Worm (Caenorhabditis elegans) whole organism, midembryonic: ENCODE measurements around the gene lrx-1.

Experiments used
- T22C8.4 ChIP-seq: fragments of 200-800 bp; sonication (Bioruptor generic); IDR thresholded peaks from 2 replicates; pipeline ENCODE4 v1.3.6; 2022; ENCODE audit warnings: missing genetic modification characterization, missing compliant biosample characterization
- cog-1 ChIP-seq: sonication (generic microtip); optimal IDR thresholded peaks from 2 replicates; lab custom pipeline; 2016; ENCODE audit warnings: missing genetic modification characterization, missing compliant biosample characterization
- flt-1 ChIP-seq: fragments of 200-800 bp; sonication (Bioruptor generic); IDR thresholded peaks from 2 replicates; pipeline ENCODE4 v1.3.6; 2022; ENCODE audit warnings: missing genetic modification characterization, missing compliant biosample characterization
- klf-2 ChIP-seq: fragments of 200-800 bp; sonication (Bioruptor generic); conservative IDR thresholded peaks from 2 replicates; pipeline ENCODE4 v1.3.6; 2022; ENCODE audit warnings: missing genetic modification reagents, missing genetic modification characterization, missing compliant biosample characterization
- med-1 ChIP-seq: sonication (generic microtip); optimal IDR thresholded peaks from 2 replicates; lab custom pipeline; 2017; ENCODE audit warnings: missing genetic modification characterization, mild to moderate bottlenecking, missing compliant biosample characterization, antibody characterized with exemption, missing genetic modification reagents; ENCODE audit not compliant: insufficient read depth
- ref-1 ChIP-seq: fragments of 200-800 bp; sonication (Bioruptor generic); conservative IDR thresholded peaks from 2 replicates; pipeline ENCODE4 v1.3.6; 2022; ENCODE audit warnings: missing genetic modification reagents, missing genetic modification characterization, missing compliant biosample characterization
- tab-1 ChIP-seq: fragments of 200-800 bp; sonication (Bioruptor generic); IDR thresholded peaks from 2 replicates; pipeline ENCODE4 v1.3.6; 2022; ENCODE audit warnings: missing genetic modification characterization, missing compliant biosample characterization
- ztf-23 ChIP-seq: fragments of 200-800 bp; sonication (Bioruptor generic); IDR thresholded peaks from 2 replicates; pipeline ENCODE4 v1.3.6; 2022; ENCODE audit warnings: missing genetic modification reagents, missing genetic modification characterization, missing compliant biosample characterization
- ztf-29 ChIP-seq: fragments of 200-800 bp; sonication (Bioruptor generic); IDR thresholded peaks from 2 replicates; pipeline ENCODE4 v1.3.6; 2022; ENCODE audit warnings: missing genetic modification reagents, missing genetic modification characterization, missing compliant biosample characterization

ce11 chrV:12251041-12251440 lies 1.3 kb upstream of the lrx-1 start, which contains the start of gene T04H1.5:
- TF ChIP-seq T22C8.4 = no peak
- no peak for TF ChIP-seq flt-1 (GFP tag; lab: Robert Waterston, UW)
- no peak for TF ChIP-seq tab-1 (GFP tag; lab: Robert Waterston, UW)
- no peak for TF ChIP-seq ztf-23
- no peak for TF ChIP-seq ztf-29
- no peak for TF ChIP-seq med-1 (GFP tag; lab: Kevin White, UChicago)
- TF ChIP-seq klf-2 (GFP tag; lab: Robert Waterston, UW) = no peak
- TF ChIP-seq ref-1 (GFP tag; lab: Robert Waterston, UW) = no peak
- no peak for TF ChIP-seq cog-1 (tag; lab: Kevin White, UChicago)
